Worm (Caenorhabditis elegans): ENCODE results near the gene Y50E8A.6.

Gene Y50E8A.6

DNA sequence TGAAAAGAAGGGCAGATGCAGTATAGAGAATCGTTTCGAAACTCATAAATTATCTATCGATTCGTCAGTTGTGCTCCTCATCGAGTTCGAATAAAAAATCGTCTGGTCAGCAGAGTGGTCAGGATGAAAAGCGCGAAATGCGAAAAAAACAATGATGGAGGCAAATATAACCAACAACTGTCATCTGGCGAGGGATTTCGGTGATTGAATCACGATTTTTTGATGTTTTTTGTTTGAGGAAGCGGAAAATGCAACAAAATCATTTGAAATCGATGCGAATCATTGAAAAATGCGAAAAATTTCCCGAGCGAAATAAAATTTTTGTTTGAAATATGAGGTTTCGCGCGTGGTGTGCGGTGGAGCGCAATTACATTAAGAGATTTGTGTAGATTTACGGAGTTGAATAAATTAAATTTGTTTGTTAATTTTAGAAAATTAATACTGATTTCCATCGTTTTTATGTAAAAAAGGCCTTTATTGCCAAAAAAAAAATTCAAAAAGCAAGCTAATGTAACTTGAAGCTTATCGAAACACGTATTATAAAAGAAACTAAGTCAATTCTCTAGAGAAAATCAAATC lies 6.9 kb downstream of the Y50E8A.6 start, which contains the start of gene unc-61 (continued):
- TF ChIP-seq ceh-82 (tag; optimal IDR thresholded peaks at IDR 0.05) (peak in 1 of 3 experiments; percentile 49), fos-1 (tag; optimal IDR thresholded peaks at IDR 0.05) (no peak), tbx-2 (tag; optimal IDR thresholded peaks at IDR 0.05) (no peak), ces-1 (GFP tag; optimal IDR thresholded peaks at IDR 0.05) (no peak)

DNA sequence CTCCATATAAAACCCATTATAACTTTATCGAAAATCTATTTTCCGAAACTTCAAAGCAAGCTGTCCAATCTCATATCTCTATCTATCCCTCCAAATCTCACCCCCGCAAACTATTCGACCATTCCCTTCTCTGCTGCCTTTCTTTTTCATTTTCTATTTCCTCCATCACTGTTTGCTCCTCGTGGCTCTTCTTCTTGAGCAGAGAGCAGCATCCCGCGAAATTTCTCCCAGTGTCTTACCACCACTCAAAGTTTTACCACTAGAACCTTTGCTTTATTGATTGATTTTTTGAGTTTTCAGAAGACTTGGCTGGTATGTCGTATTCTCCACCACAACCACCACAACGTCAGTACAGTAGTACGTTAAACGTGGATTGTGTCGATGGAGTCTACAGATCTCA lies 11.8 kb downstream of the Y50E8A.6 start, which contains the start of gene oig-3:
Gene oig-3 (plus strand): TSS at position 301 of the 400 bp plus-strand sequence.
- TF ChIP-seq sptf-1 (tag; optimal IDR thresholded peaks at IDR 0.05) (no peak), lsy-2 (tag; optimal IDR thresholded peaks at IDR 0.05) (no peak), mdl-1 (tag; optimal IDR thresholded peaks at IDR 0.05) (no peak), ztf-11 (tag; optimal IDR thresholded peaks at IDR 0.05) (no peak), dsc-1 (tag; optimal IDR thresholded peaks at IDR 0.05) (no peak), ceh-63 (GFP tag; optimal IDR thresholded peaks at IDR 0.05) (no peak)

DNA sequence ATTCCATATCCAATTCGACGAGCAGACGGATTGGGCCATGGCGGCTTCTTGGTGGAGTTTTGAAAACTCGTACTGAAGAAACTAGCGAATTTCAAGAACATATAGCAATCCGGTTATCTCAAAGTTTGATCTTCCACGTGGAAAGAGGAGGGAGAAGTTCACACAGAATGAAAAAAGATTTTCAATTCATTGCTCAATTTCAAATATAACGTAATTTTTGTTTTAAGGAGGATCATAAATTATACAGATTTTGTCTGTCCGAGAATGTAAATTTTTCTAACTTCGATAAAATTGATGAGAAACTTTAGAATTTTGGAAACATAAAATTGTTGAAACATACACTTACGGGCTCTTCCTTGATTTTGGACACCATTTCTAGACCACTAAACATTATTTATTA lies 12.4 kb downstream of the Y50E8A.6 start, which contains the start of gene Y50E8A.2:
Gene Y50E8A.2 (minus strand): TSS at position 101 of the 400 bp plus-strand sequence.
- TF ChIP-seq aly-2 (tag; optimal IDR thresholded peaks at IDR 0.05) = no peak
- no peak for TF ChIP-seq efl-1 (optimal IDR thresholded peaks at IDR 0.05)
- peak in 1 of 2 experiments; percentile 35 for TF ChIP-seq efl-1 (GFP tag; optimal IDR thresholded peaks at IDR 0.05 in 1 of 2)

DNA sequence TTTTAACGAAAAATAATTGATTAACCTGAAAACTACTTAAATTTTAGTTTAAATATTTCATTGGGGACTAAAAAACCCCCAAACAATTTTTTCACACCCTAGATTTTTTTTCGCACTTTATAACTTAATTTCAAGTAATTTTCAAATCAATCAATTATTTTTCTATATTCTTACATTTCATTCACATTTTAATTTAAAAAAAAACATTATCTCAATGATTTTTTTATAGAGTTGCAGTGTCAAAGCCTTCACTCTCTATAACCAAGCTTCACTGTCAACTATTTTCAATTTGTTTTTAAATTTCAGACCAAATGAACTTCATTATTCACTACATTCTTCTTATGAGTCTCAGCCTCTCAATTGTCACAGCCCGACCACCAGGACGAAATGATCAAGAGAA lies 14.5 kb downstream of the Y50E8A.6 start, which contains the start of gene Y50E8A.1:
Gene Y50E8A.1 (plus strand): TSS at position 301 of the 400 bp plus-strand sequence.
- TF ChIP-seq ceh-82 (tag; optimal IDR thresholded peaks at IDR 0.05) (no peak), nhr-77 (tag; optimal IDR thresholded peaks at IDR 0.05) (no peak), unc-130 (tag; optimal IDR thresholded peaks at IDR 0.05) (no peak), efl-1 (optimal IDR thresholded peaks at IDR 0.05) (no peak), efl-1 (GFP tag; optimal IDR thresholded peaks at IDR 0.05 in 1 of 2) (no peak), nhr-84 (tag; optimal IDR thresholded peaks at IDR 0.05) (no peak), nhr-237 (tag; optimal IDR thresholded peaks at IDR 0.05) (no peak), hlh-4 (tag; optimal IDR thresholded peaks at IDR 0.05) (no peak)

DNA sequence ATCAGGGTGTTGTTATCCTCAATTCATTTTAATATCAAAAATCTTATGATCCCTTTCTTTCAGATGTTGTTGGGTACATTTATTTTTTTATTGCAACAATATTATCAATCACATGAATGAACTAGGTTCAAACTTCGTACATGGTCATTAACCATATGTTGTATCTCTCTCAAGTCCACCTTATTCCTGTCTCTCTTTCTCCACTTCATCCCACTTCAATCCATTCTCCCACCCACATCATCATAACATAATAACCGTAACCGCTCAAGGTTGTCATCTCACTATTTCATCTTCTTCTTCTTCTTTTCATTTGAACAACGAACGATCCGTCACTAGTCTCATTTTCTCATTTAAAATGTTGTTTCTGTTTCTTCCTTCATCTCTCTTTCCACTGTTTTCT lies 15.7 kb downstream of the Y50E8A.6 start:
- TF ChIP-seq lin-13 (GFP tag; optimal IDR thresholded peaks at IDR 0.05) = no peak
- TF ChIP-seq sup-37 (GFP tag; optimal IDR thresholded peaks at IDR 0.05) = no peak
- no peak for TF ChIP-seq nhr-237 (tag; optimal IDR thresholded peaks at IDR 0.05)
- TF ChIP-seq fkh-10 (GFP tag; optimal IDR thresholded peaks at IDR 0.05) = no peak
- no peak for TF ChIP-seq nhr-84 (tag; optimal IDR thresholded peaks at IDR 0.05)
- TF ChIP-seq unc-86 (tag; optimal IDR thresholded peaks at IDR 0.05) = no peak
- no peak for TF ChIP-seq ceh-88 (GFP tag; IDR thresholded peaks at IDR 0.05)
- TF ChIP-seq egl-13 (tag; optimal IDR thresholded peaks at IDR 0.05) = no peak
- no peak for TF ChIP-seq skn-1 (tag; optimal IDR thresholded peaks at IDR 0.05)
- TF ChIP-seq irx-1 (tag; optimal IDR thresholded peaks at IDR 0.05) = no peak
- TF ChIP-seq mdl-1 (tag; optimal IDR thresholded peaks at IDR 0.05) = no peak
- TF ChIP-seq nhr-19 (GFP tag; conservative IDR thresholded peaks at IDR 0.05) = no peak
- TF ChIP-seq lin-35 (GFP tag; optimal IDR thresholded peaks at IDR 0.05) = peak in 1 of 2 experiments; percentile 20
- TF ChIP-seq pag-3 (tag; optimal IDR thresholded peaks at IDR 0.05; ENCODE audit: borderline replicate concordance, insufficient read depth) = no peak
- no peak for TF ChIP-seq unc-130 (tag; optimal IDR thresholded peaks at IDR 0.05)
- no peak for TF ChIP-seq lin-14 (GFP tag; optimal IDR thresholded peaks at IDR 0.05)
- TF ChIP-seq lin-15B (tag; optimal IDR thresholded peaks at IDR 0.05) = no peak
- no peak for TF ChIP-seq vab-15 (tag; optimal IDR thresholded peaks at IDR 0.05)
- TF ChIP-seq ztf-4 (tag; optimal IDR thresholded peaks at IDR 0.05) = no peak
- TF ChIP-seq fkh-8 (tag; optimal IDR thresholded peaks at IDR 0.05) = no peak
- no peak for TF ChIP-seq snpc-4 (tag; optimal IDR thresholded peaks at IDR 0.05)
- TF ChIP-seq alr-1 (tag; optimal IDR thresholded peaks at IDR 0.05; ENCODE audit: borderline replicate concordance) = no peak
- no peak for TF ChIP-seq lir-3 (tag; optimal IDR thresholded peaks at IDR 0.05; ENCODE audit: poor library complexity)
- TF ChIP-seq dpl-1 (GFP tag; optimal IDR thresholded peaks at IDR 0.05) = peak in 1 of 3 experiments; percentile 24
- no peak for TF ChIP-seq grh-1 (GFP tag; IDR thresholded peaks at IDR 0.05)
- TF ChIP-seq nhr-20 (tag; optimal IDR thresholded peaks at IDR 0.05) = peak; percentile 52
- TF ChIP-seq elt-3 (tag; optimal IDR thresholded peaks at IDR 0.05) = peak in 2 of 6 experiments; percentile 4 to 28
- no peak for TF ChIP-seq tlp-1 (tag; optimal IDR thresholded peaks at IDR 0.05)
- no peak for TF ChIP-seq Y116A8C.19 (tag; optimal IDR thresholded peaks at IDR 0.05; ENCODE audit: borderline replicate concordance)
